Fruit fly (Drosophila melanogaster) whole organism, adult: ENCODE measurements around the gene CG12171.

Experiments
- CG11617 ChIP-seq: fragments of 200-800 bp; sonication (Bioruptor generic); optimal IDR thresholded peaks from 2 replicates; lab custom pipeline; 2017; ENCODE audit warnings: mild to moderate bottlenecking, missing biosample characterization, missing genetic modification reagents, missing genetic modification characterization
- CG12768 ChIP-seq: fragments of 200-800 bp; sonication (Bioruptor generic); optimal IDR thresholded peaks from 2 replicates; lab custom pipeline; 2017; ENCODE audit warnings: missing biosample characterization, missing genetic modification characterization, mild to moderate bottlenecking, moderate library complexity, missing genetic modification reagents
- CG14711 ChIP-seq: fragments of 200-800 bp; sonication (Bioruptor generic); optimal IDR thresholded peaks from 2 replicates; lab custom pipeline; 2018; ENCODE audit warnings: missing biosample characterization, mild to moderate bottlenecking, missing genetic modification characterization, moderate library complexity
- CG1620 ChIP-seq: fragments of 200-800 bp; sonication (Bioruptor generic); optimal IDR thresholded peaks from 2 replicates; lab custom pipeline; 2016; ENCODE audit warnings: missing biosample characterization, missing genetic modification characterization
- CG33017 ChIP-seq: fragments of 200-800 bp; sonication (Bioruptor generic); optimal IDR thresholded peaks from 2 replicates; lab custom pipeline; 2018; ENCODE audit warnings: missing biosample characterization, mild to moderate bottlenecking, missing genetic modification characterization, moderate library complexity
- CG5204 ChIP-seq: fragments of 200-800 bp; sonication (Bioruptor generic); optimal IDR thresholded peaks from 2 replicates; lab custom pipeline; 2016; ENCODE audit warnings: missing biosample characterization, missing genetic modification characterization
- CG7045 ChIP-seq: fragments of 200-800 bp; sonication (Bioruptor generic); optimal IDR thresholded peaks from 2 replicates; lab custom pipeline; 2017; ENCODE audit warnings: missing biosample characterization, mild to moderate bottlenecking, missing genetic modification characterization
- CG7101 ChIP-seq: fragments of 200-800 bp; sonication (Bioruptor generic); optimal IDR thresholded peaks from 2 replicates; lab custom pipeline; 2018; ENCODE audit warnings: missing biosample characterization, mild to moderate bottlenecking, missing genetic modification characterization, moderate library complexity
- Clk ChIP-seq: fragments of 200-800 bp; sonication (Bioruptor generic); optimal IDR thresholded peaks from 2 replicates; lab custom pipeline; 2017; ENCODE audit warnings: missing biosample characterization, missing genetic modification characterization
- Crg-1 ChIP-seq: fragments of 200-800 bp; sonication (Bioruptor generic); optimal IDR thresholded peaks from 2 replicates; lab custom pipeline; 2016; ENCODE audit warnings: missing biosample characterization, missing genetic modification characterization
- Hr96 ChIP-seq: fragments of 200-800 bp; sonication (Bioruptor generic); optimal IDR thresholded peaks from 2 replicates; lab custom pipeline; 2016; ENCODE audit warnings: missing biosample characterization, missing genetic modification characterization
- Mnt ChIP-seq: fragments of 200-800 bp; sonication (Bioruptor generic); optimal IDR thresholded peaks from 2 replicates; lab custom pipeline; 2016; ENCODE audit warnings: missing biosample characterization, mild to moderate bottlenecking, missing genetic modification characterization
- bab1 ChIP-seq: fragments of 200-800 bp; sonication (Bioruptor generic); optimal IDR thresholded peaks from 3 replicates; lab custom pipeline; 2019; ENCODE audit warnings: missing biosample characterization, mild to moderate bottlenecking, missing genetic modification characterization, moderate library complexity
- cic ChIP-seq: fragments of 200-800 bp; sonication (Bioruptor generic); optimal IDR thresholded peaks from 2 replicates; lab custom pipeline; 2017; ENCODE audit warnings: missing biosample characterization, mild to moderate bottlenecking, missing genetic modification characterization, moderate library complexity
- cnc ChIP-seq, 2 experiments: fragments of >200 bp; optimal IDR thresholded peaks; 2 replicates each; lab custom pipeline; 2017
- kay ChIP-seq: fragments of 200-800 bp; sonication (Bioruptor generic); peaks from one replicate; lab custom pipeline; 2016; ENCODE audit warnings: missing biosample characterization, missing genetic modification characterization, borderline replicate concordance
- ovo ChIP-seq: fragments of 200-800 bp; sonication (Bioruptor generic); optimal IDR thresholded peaks from 2 replicates; lab custom pipeline; 2016; ENCODE audit warnings: missing biosample characterization, missing genetic modification characterization
- pad ChIP-seq: fragments of 200-800 bp; sonication (Bioruptor generic); optimal IDR thresholded peaks from 3 replicates; lab custom pipeline; 2017; ENCODE audit warnings: missing biosample characterization, missing genetic modification characterization, mild to moderate bottlenecking, moderate library complexity, missing genetic modification reagents
- tj ChIP-seq: fragments of 200-800 bp; sonication (Bioruptor generic); optimal IDR thresholded peaks from 3 replicates; lab custom pipeline; 2017; ENCODE audit warnings: missing biosample characterization, mild to moderate bottlenecking, missing genetic modification characterization, moderate library complexity
- toe ChIP-seq: fragments of 200-800 bp; sonication (Bioruptor generic); optimal IDR thresholded peaks from 2 replicates; lab custom pipeline; 2016; ENCODE audit warnings: missing biosample characterization, missing genetic modification characterization

Gene CG12171

dm6 chr3R:5617923-5618623 is 15.4 kb upstream of the CG12171 start:
- no peak for TF ChIP-seq toe (GFP tag; lab: Kevin White, UChicago)
- no peak for TF ChIP-seq CG12768 (GFP tag; lab: Kevin White, UChicago)
- TF ChIP-seq bab1 (GFP tag; lab: Kevin White, UChicago) = no peak
- TF ChIP-seq Mnt (GFP tag; lab: Kevin White, UChicago) = no peak
- no peak for TF ChIP-seq cnc (optimal IDR thresholded peaks at IDR 0.05; lab: Kevin White, UChicago)
- no peak for TF ChIP-seq CG7045 (GFP tag; lab: Kevin White, UChicago)

- TF ChIP-seq Crg-1 = no peak
- TF ChIP-seq bab1 (GFP tag; lab: Kevin White, UChicago) = no peak
- no peak for TF ChIP-seq pad (GFP tag; lab: Kevin White, UChicago)
- TF ChIP-seq CG11617 = peak; percentile 5
- TF ChIP-seq ovo (GFP tag; lab: Kevin White, UChicago) = no peak
- no peak for TF ChIP-seq toe (GFP tag; lab: Kevin White, UChicago)
Observed at dm6 chr3R:5620387-5620956, 13.0 kb upstream of the CG12171 start.

- TF ChIP-seq CG7045 (GFP tag; lab: Kevin White, UChicago) (no peak), kay (GFP tag; lab: Kevin White, UChicago) (no peak), CG7101 (tag; lab: Kevin White, UChicago) (no peak), pad (GFP tag; lab: Kevin White, UChicago) (no peak), cic (no peak), CG5204 (no peak), Crg-1 (no peak), CG11617 (no peak), CG14711 (tag; lab: Kevin White, UChicago) (no peak), toe (GFP tag; lab: Kevin White, UChicago) (no peak), bab1 (GFP tag; lab: Kevin White, UChicago) (no peak), cnc (optimal IDR thresholded peaks at IDR 0.05; lab: Kevin White, UChicago) (no peak), CG33017 (tag; lab: Kevin White, UChicago) (no peak), CG12768 (GFP tag; lab: Kevin White, UChicago) (no peak), tj (no peak), CG1620 (no peak), ovo (GFP tag; lab: Kevin White, UChicago) (no peak), Mnt (GFP tag; lab: Kevin White, UChicago) (no peak), Hr96 (GFP tag; lab: Kevin White, UChicago) (no peak)
Observed at dm6 chr3R:5621714-5622405, 11.6 kb upstream of the CG12171 start.

dm6 chr3R:5622406-5622752 is 11.0 kb upstream of the CG12171 start:
- TF ChIP-seq pad (GFP tag; lab: Kevin White, UChicago) (no peak), Hr96 (GFP tag; lab: Kevin White, UChicago) (no peak), cic (no peak), CG5204 (no peak), kay (GFP tag; lab: Kevin White, UChicago) (no peak), tj (no peak), cnc (optimal IDR thresholded peaks at IDR 0.05; lab: Kevin White, UChicago) (no peak), CG11617 (no peak), CG33017 (tag; lab: Kevin White, UChicago) (no peak), CG7045 (GFP tag; lab: Kevin White, UChicago) (no peak), Clk (GFP tag; lab: Kevin White, UChicago) (no peak), bab1 (GFP tag; lab: Kevin White, UChicago) (no peak), Mnt (GFP tag; lab: Kevin White, UChicago) (no peak), ovo (GFP tag; lab: Kevin White, UChicago) (no peak), toe (GFP tag; lab: Kevin White, UChicago) (no peak), CG7101 (tag; lab: Kevin White, UChicago) (no peak), Crg-1 (no peak), CG14711 (tag; lab: Kevin White, UChicago) (no peak), CG1620 (no peak)

dm6 chr3R:5622985-5623630 is 10.3 kb upstream of the CG12171 start:
- TF ChIP-seq bab1 (GFP tag; lab: Kevin White, UChicago) (peak; percentile 68), CG7045 (GFP tag; lab: Kevin White, UChicago) (peak; percentile 91), pad (GFP tag; lab: Kevin White, UChicago) (peak; percentile 96), CG5204 (peak; percentile 83), kay (GFP tag; lab: Kevin White, UChicago) (no peak), cnc (optimal IDR thresholded peaks at IDR 0.05; lab: Kevin White, UChicago) (no peak), tj (peak; percentile 41), CG1620 (peak; percentile 95), ovo (GFP tag; lab: Kevin White, UChicago) (peak; percentile 99), Mnt (GFP tag; lab: Kevin White, UChicago) (peak; percentile 93), CG14711 (tag; lab: Kevin White, UChicago) (peak; percentile 79), Hr96 (GFP tag; lab: Kevin White, UChicago) (peak; percentile 87), cic (peak; percentile 96), toe (GFP tag; lab: Kevin White, UChicago) (peak; percentile 93), Crg-1 (peak; percentile 98), Clk (GFP tag; lab: Kevin White, UChicago) (peak; percentile 85), CG7101 (tag; lab: Kevin White, UChicago) (peak; percentile 91), CG12768 (GFP tag; lab: Kevin White, UChicago) (peak; percentile 96), CG33017 (tag; lab: Kevin White, UChicago) (peak; percentile 81), CG11617 (peak; percentile 87)
